Worm (Caenorhabditis elegans) whole organism, young adult: Measurements from ENCODE around the gene T19D7.5.
A peak's percentile ranks its signal among the peaks of the same experiment; 100 is the strongest.

Source experiments
- B0019.2 ChIP-seq: fragments of 200-800 bp; sonication (Bioruptor generic); conservative IDR thresholded peaks from 2 replicates; pipeline ENCODE4 v1.3.6; 2022; ENCODE audit warnings: missing genetic modification reagents, missing genetic modification characterization, missing compliant biosample characterization
- C06A6.2 ChIP-seq: fragments of 200-800 bp; sonication (Bioruptor generic); conservative IDR thresholded peaks from 2 replicates; pipeline ENCODE4 v1.3.6; 2022; ENCODE audit warnings: missing genetic modification characterization, missing compliant biosample characterization
- F23B12.7 ChIP-seq: sonication (generic microtip); optimal IDR thresholded peaks from 2 replicates; lab custom pipeline; 2017; ENCODE audit warnings: missing genetic modification characterization, mild to moderate bottlenecking, missing compliant biosample characterization, antibody characterized with exemption, moderate library complexity; ENCODE audit not compliant: insufficient read depth
- F37B4.10 ChIP-seq: fragments of 200-800 bp; sonication (Bioruptor generic); IDR thresholded peaks from 2 replicates; pipeline ENCODE4 v1.3.6; 2022; ENCODE audit warnings: missing genetic modification characterization, missing compliant biosample characterization
- Y79H2A.3 ChIP-seq: fragments of 200-800 bp; sonication (Bioruptor generic); conservative IDR thresholded peaks from 2 replicates; pipeline ENCODE4 v1.3.6; 2022; ENCODE audit warnings: missing genetic modification reagents, missing genetic modification characterization, missing compliant biosample characterization
- aptf-2 ChIP-seq: fragments of 200-800 bp; sonication (Bioruptor generic); conservative IDR thresholded peaks from 2 replicates; pipeline ENCODE4 v1.3.6; 2022; ENCODE audit warnings: missing genetic modification reagents, missing genetic modification characterization, missing compliant biosample characterization
- athp-1 ChIP-seq: sonication (generic microtip); optimal IDR thresholded peaks from 2 replicates; lab custom pipeline; 2017; ENCODE audit warnings: mild to moderate bottlenecking, missing genetic modification characterization, missing compliant biosample characterization
- bed-2 ChIP-seq: fragments of 200-800 bp; sonication (Bioruptor generic); IDR thresholded peaks from 2 replicates; pipeline ENCODE4 v1.3.6; 2022; ENCODE audit warnings: missing genetic modification reagents, missing genetic modification characterization, missing compliant biosample characterization
- cebp-1 ChIP-seq, 2 experiments: fragments of 200-800 bp in 1 of 2; sonication (Bioruptor generic) in 1 of 2; sonication (generic microtip) in 1 of 2; IDR thresholded peaks in 1 of 2; optimal IDR thresholded peaks in 1 of 2; 2 replicates each; pipeline versions ENCODE4 v1.3.6 to Lab custom; 2017 to 2022; ENCODE audit warnings: missing compliant biosample characterization in 2 of 2, missing genetic modification characterization in 2 of 2, mild to moderate bottlenecking in 1 of 2, missing genetic modification reagents in 1 of 2, moderate library complexity in 1 of 2
- ceh-91 ChIP-seq: fragments of 200-800 bp; sonication (Bioruptor generic); IDR thresholded peaks from 2 replicates; pipeline ENCODE4 v1.3.6; 2022; ENCODE audit warnings: missing genetic modification reagents, missing genetic modification characterization, missing compliant biosample characterization
- dox-1 ChIP-seq: fragments of 200-800 bp; sonication (Bioruptor generic); IDR thresholded peaks from 2 replicates; pipeline ENCODE4 v1.3.6; 2022; ENCODE audit warnings: missing genetic modification reagents, missing genetic modification characterization, missing compliant biosample characterization
- egl-44 ChIP-seq: fragments of 200-800 bp; sonication (Bioruptor generic); IDR thresholded peaks from 2 replicates; pipeline ENCODE4 v1.3.6; 2022; ENCODE audit warnings: missing genetic modification reagents, missing genetic modification characterization, missing compliant biosample characterization
- egrh-3 ChIP-seq: fragments of 200-800 bp; sonication (Bioruptor generic); IDR thresholded peaks from 2 replicates; pipeline ENCODE4 v1.3.6; 2022; ENCODE audit warnings: missing genetic modification reagents, missing genetic modification characterization, missing compliant biosample characterization
- gei-17 ChIP-seq: fragments of 200-800 bp; sonication (Bioruptor generic); optimal IDR thresholded peaks from 2 replicates; lab custom pipeline; 2018; ENCODE audit warnings: mild to moderate bottlenecking, missing genetic modification characterization, missing compliant biosample characterization
- hrde-1 ChIP-seq: sonication (generic microtip); optimal IDR thresholded peaks from 2 replicates; lab custom pipeline; 2016; ENCODE audit warnings: missing genetic modification characterization, mild to moderate bottlenecking, missing compliant biosample characterization, moderate library complexity, missing genotype, missing genetic modification reagents, borderline replicate concordance
- hsf-1 ChIP-seq: fragments of 200-800 bp; sonication (Bioruptor generic); IDR thresholded peaks from 2 replicates; pipeline ENCODE4 v1.3.6; 2022; ENCODE audit warnings: missing genetic modification reagents, missing genetic modification characterization, missing compliant biosample characterization
- let-607 ChIP-seq, 2 experiments: fragments of 200-800 bp in 1 of 2; sonication (Bioruptor generic) in 1 of 2; sonication (generic microtip) in 1 of 2; optimal IDR thresholded peaks; 2 replicates each; lab custom pipeline; 2016 to 2018; ENCODE audit warnings: mild to moderate bottlenecking in 2 of 2, missing compliant biosample characterization in 2 of 2, missing genetic modification characterization in 2 of 2, moderate library complexity in 2 of 2, missing genotype in 1 of 2
- lin-40 ChIP-seq: sonication (generic microtip); optimal IDR thresholded peaks from 2 replicates; lab custom pipeline; 2016; ENCODE audit warnings: missing genetic modification characterization, mild to moderate bottlenecking, missing compliant biosample characterization, missing genotype, missing genetic modification reagents
- lin-54 ChIP-seq: fragments of 200-800 bp; sonication (Bioruptor generic); optimal IDR thresholded peaks from 2 replicates; lab custom pipeline; 2018; ENCODE audit warnings: mild to moderate bottlenecking, missing genetic modification characterization, missing compliant biosample characterization
- nhr-80 ChIP-seq: sonication (generic microtip); optimal IDR thresholded peaks from 2 replicates; lab custom pipeline; 2016; ENCODE audit warnings: missing genetic modification characterization, missing compliant biosample characterization
- pbrm-1 ChIP-seq: fragments of 200-800 bp; sonication (Bioruptor generic); IDR thresholded peaks from 2 replicates; pipeline ENCODE4 v1.3.6; 2022; ENCODE audit warnings: missing genetic modification reagents, missing genetic modification characterization, missing compliant biosample characterization
- sea-2 ChIP-seq: fragments of 200-800 bp; sonication (Bioruptor generic); IDR thresholded peaks from 2 replicates; pipeline ENCODE4 v1.3.6; 2022; ENCODE audit warnings: missing genetic modification characterization, missing compliant biosample characterization
- snpc-4 ChIP-seq, 5 experiments: fragments of 150-350 bp in 1 of 5; sonication (generic microtip) in 4 of 5; optimal IDR thresholded peaks; 2 replicates each; lab custom pipeline; 2014 to 2018; ENCODE audit warnings: missing genetic modification characterization in 5 of 5, missing biosample characterization in 3 of 5, antibody characterized with exemption in 2 of 5, mild to moderate bottlenecking in 2 of 5, missing compliant biosample characterization in 2 of 5, missing genotype in 2 of 5, moderate library complexity in 2 of 5, missing genetic modification reagents in 1 of 5
- tbx-9 ChIP-seq: sonication (generic microtip); optimal IDR thresholded peaks from 2 replicates; lab custom pipeline; 2016; ENCODE audit warnings: borderline replicate concordance, missing genetic modification characterization, inconsistent platforms, missing compliant biosample characterization
- tlf-1 ChIP-seq: fragments of 200-800 bp; sonication (Bioruptor generic); optimal IDR thresholded peaks from 2 replicates; lab custom pipeline; 2018; ENCODE audit warnings: mild to moderate bottlenecking, missing genetic modification characterization, missing compliant biosample characterization

The T19D7.5 gene

DNA sequence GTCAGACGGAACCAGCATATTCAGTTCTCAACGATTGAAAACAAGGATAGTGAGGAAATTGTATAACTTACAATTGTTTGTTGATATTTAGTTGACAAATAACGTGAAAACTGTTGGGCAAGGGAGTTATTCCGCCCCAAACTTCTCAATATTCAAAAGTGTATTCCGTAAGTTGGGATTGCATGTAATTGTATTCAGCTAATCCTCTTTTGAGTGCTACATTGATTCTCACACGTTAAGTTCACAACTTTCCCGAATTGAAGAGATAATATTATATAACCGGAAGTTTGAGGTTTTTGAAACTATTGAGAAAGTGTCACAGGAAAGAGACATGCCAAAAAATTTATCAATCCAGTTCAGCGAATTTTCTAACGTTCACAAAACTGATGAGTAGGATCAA is 11.2 kb downstream of the T19D7.5 start, which contains the start of gene ifc-2:
ifc-2 (minus strand) TSS at position 101 of the 400 bp plus-strand sequence.
- no peak for TF ChIP-seq B0019.2 (GFP tag; lab: Robert Waterston, UW)
- TF ChIP-seq egl-44 (GFP tag; lab: Robert Waterston, UW), result no peak
- TF ChIP-seq dox-1 (GFP tag; lab: Robert Waterston, UW), result no peak
- no peak for TF ChIP-seq hrde-1 (tag; lab: Kevin White, UChicago)
- TF ChIP-seq C06A6.2 (GFP tag; lab: Robert Waterston, UW), result no peak
- TF ChIP-seq Y79H2A.3 (GFP tag; lab: Robert Waterston, UW), result no peak
- TF ChIP-seq tbx-9, result no peak
- TF ChIP-seq lin-40 (tag; lab: Kevin White, UChicago), result no peak
- no peak for TF ChIP-seq ceh-91 (GFP tag; lab: Robert Waterston, UW)

DNA sequence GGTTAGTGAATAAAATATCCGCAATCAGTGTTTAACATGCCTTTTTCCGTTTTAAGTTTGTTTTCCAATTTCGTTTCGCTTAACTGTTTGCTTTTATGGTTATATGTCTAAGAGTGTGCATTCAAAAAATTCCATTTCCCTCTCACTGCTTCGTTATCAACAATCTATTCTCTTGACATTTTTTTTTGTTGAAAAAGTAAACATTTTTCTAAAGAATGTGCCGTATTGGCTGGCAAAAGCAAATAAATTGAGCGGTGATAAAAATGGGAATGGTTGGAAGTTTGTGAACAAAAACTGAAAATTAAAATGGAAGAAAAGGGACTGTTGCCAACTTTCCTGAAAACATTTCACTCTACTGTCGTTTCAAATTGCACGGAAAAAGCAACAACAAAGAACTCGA is 14.4 kb downstream of the T19D7.5 start:
- TF ChIP-seq cebp-1 (GFP tag; IDR thresholded peaks at IDR 0.05; lab: Robert Waterston, UW) (no peak), cebp-1 (tag; optimal IDR thresholded peaks at IDR 0.05; lab: Kevin White, UChicago) (no peak), snpc-4 (GFP tag; optimal IDR thresholded peaks at IDR 0.05; lab: Kevin White, UChicago) (no peak), snpc-4 (tag; optimal IDR thresholded peaks at IDR 0.05; lab: Kevin White, UChicago) (peak in 1 of 4 experiments; percentile 32), nhr-80 (tag; lab: Kevin White, UChicago) (peak; percentile 72)

DNA sequence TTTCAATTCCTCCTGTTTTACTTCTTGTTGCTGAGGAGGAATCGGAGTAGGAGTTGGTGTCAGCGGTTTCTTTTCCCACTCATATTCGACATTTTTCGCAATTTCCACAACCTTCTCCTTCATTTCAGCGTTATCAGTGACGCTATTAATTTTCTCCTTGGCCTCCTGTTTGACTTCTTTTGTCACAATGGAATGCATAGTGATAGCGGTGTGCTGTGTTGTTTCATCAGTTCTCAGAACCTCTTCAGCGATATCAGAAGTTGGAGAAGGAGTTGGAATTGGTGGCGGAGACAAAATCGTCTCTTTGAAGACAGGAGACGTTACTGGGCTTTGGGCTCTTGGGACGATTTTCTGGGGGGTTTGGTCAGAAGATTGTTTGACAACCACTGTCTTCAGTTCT is 19.5 kb downstream of the T19D7.5 start:
- no peak for TF ChIP-seq hsf-1 (GFP tag; lab: Robert Waterston, UW)
- no peak for TF ChIP-seq pbrm-1 (GFP tag; lab: Robert Waterston, UW)
- no peak for TF ChIP-seq sea-2 (GFP tag; lab: Robert Waterston, UW)
- no peak for TF ChIP-seq athp-1 (tag; lab: Kevin White, UChicago)
- TF ChIP-seq nhr-80 (tag; lab: Kevin White, UChicago), result peak; percentile 63
- TF ChIP-seq F23B12.7 (tag; lab: Kevin White, UChicago), result no peak
- no peak for TF ChIP-seq Y79H2A.3 (GFP tag; lab: Robert Waterston, UW)

DNA sequence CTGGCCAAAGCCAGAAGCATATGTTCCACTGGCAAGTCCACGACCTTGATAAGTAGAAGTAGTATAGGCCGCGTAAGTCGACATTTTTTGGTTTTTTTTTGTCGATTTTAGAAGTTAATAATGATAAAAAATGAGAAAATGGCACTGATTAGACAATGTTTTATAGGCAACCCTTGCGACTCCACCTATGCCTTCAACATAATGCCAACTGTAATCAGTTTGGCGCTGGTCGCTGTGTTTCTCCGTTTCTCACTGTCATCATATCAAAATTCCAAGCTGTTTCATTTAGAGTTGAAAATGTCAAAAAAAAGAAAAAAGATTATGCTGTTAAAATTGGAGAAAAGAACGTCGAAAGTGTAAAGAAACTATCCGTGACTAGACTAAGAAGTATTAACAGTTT is 20.4 kb downstream of the T19D7.5 start:
- TF ChIP-seq cebp-1 (GFP tag; IDR thresholded peaks at IDR 0.05; lab: Robert Waterston, UW) (no peak), cebp-1 (tag; optimal IDR thresholded peaks at IDR 0.05; lab: Kevin White, UChicago) (peak; percentile 2), F37B4.10 (GFP tag; lab: Robert Waterston, UW) (no peak), let-607 (tag; optimal IDR thresholded peaks at IDR 0.05; lab: Kevin White, UChicago) (peak; percentile 80 to 90), gei-17 (no peak), nhr-80 (tag; lab: Kevin White, UChicago) (peak; percentile 93)
- TF ChIP-seq, all 124 proteins: peak for 3

DNA sequence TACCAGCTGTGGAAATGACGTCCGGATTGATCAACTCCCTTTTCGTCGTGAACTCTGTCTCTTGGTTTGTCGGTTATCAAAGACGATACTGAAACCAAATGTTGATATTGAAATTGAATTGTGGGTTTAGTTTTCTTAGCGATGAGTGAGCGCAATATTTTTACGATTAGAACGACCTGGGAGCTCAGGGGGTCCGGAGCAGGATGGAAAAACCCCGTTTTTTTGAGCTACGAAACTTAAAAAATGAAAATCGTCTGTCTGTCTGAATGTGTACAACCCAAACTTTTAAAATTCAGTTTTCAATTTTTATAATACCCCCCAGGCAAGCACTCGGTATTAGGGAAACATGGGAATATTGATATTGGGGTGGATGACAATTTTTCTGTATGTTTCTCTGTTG is 23.2 kb downstream of the T19D7.5 start:
- TF ChIP-seq B0019.2 (GFP tag; lab: Robert Waterston, UW) (no peak), nhr-80 (tag; lab: Kevin White, UChicago) (peak; percentile 21)

DNA sequence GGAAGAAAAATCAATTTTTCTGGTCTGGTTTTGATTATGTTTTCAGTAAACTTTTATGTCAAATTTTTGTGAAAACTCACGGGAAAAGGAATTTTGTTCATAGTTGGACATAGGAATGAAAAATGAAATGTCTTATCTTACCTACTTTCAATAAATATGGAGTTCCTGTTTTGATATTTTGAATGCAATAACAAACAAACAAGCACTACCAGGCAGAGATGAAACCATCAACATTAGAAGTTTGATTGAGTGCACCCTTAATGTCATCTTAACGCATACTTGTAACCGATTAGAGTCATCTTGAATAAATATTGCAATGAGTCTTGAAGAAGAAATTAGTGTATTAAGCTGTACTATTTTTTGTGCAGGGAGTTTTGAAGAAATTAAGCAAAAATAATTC is 24.6 kb downstream of the T19D7.5 start, which contains the start of gene M6.11:
M6.11 (minus strand) TSS at position 101 of the 400 bp plus-strand sequence.
- TF ChIP-seq sea-2 (GFP tag; lab: Robert Waterston, UW) (no peak), egrh-3 (GFP tag; lab: Robert Waterston, UW) (no peak), lin-40 (tag; lab: Kevin White, UChicago) (no peak), lin-54 (no peak), tlf-1 (GFP tag; lab: Kevin White, UChicago) (no peak), aptf-2 (GFP tag; lab: Robert Waterston, UW) (no peak), bed-2 (GFP tag; lab: Robert Waterston, UW) (no peak)
